Fruit fly (Drosophila melanogaster): ENCODE data around the gene CG11327.

CG11327 gene

DNA sequence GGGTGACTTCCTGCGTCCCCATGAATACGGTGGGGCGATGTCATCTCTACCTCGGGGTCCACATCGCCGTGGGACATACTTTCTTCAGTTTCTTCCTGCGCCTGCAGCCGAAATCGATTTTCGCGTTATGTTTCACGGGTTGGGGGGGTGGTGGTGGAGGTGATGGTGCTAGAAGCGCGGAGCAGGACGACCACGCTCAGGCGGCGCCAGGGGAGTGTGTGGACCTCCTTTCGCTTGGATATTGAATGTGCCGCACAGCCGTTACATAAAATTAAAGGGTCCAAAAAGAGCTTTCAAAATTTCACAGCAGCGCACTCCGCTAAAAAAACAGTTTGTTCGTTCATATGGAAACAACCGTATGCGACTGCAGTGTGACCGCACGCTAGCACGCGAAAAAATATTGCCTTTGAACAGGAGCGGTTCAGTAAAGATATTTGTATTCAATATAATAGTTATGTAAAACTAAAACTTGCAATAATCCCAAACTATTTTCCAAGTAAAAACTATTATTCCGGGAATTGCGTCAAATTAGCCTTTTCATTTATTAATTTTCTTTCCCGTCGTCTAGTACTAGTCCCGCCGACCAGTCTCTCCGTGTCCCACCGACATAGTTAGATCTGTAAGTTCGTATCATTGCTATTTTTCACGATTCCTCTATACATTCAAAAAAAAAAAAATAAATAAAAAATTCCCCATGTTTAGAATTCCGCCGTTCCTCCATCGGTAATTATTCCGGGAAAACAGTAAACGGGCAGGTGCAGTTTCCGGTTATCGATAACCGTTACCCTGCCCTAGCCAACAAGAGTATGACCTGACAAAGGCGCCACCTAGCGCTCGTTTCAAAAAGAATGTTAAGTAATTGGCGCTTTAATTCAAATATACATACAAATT is 2.3 kb downstream of the CG11327 start, which contains the start of gene Nhe3 (continued):
- TF ChIP-seq Lpt (GFP tag; optimal IDR thresholded peaks at IDR 0.05) (no peak), Eip75B (GFP tag; optimal IDR thresholded peaks at IDR 0.05) (peak; percentile 50), vri (GFP tag; optimal IDR thresholded peaks at IDR 0.05) (peak; percentile 63), Met (GFP tag; optimal IDR thresholded peaks at IDR 0.05) (peak; percentile 27), Blimp-1 (GFP tag; optimal IDR thresholded peaks at IDR 0.05) (peak; percentile 42), CG6276 (GFP tag; optimal IDR thresholded peaks at IDR 0.05) (no peak), achi (GFP tag; optimal IDR thresholded peaks at IDR 0.05) (no peak), net (GFP tag; optimal IDR thresholded peaks at IDR 0.05) (no peak), acj6 (GFP tag; optimal IDR thresholded peaks at IDR 0.05) (peak; percentile 82), CG6808 (GFP tag; optimal IDR thresholded peaks at IDR 0.05) (no peak)

DNA sequence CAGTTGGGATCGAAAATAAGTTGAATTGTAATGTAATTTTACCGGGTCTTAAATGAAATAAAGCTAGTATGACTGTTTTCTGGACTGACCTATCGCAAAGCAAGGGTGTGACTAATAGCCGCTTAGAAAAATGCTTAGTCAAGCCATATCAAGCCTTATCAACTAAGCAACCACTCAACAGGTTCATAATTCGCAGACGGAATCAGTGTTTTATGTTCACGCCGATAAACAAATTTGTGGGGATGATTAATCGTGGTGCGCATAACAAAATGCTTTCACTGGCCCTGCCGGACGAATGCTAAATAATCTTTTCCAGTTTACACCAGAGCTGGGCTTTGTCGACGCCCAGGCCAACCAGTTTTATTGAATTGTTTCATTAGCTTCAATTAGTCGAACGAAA is 3.6 kb downstream of the CG11327 start:
- TF ChIP-seq dac (GFP tag; optimal IDR thresholded peaks at IDR 0.05) (no peak), CG8632 (GFP tag; optimal IDR thresholded peaks at IDR 0.05) (no peak), CG31627 (GFP tag; optimal IDR thresholded peaks at IDR 0.05) (no peak), esn (GFP tag; optimal IDR thresholded peaks at IDR 0.05) (no peak), Hr38 (GFP tag; optimal IDR thresholded peaks at IDR 0.05) (no peak), Lpt (GFP tag; optimal IDR thresholded peaks at IDR 0.05) (no peak), cyc (GFP tag; optimal IDR thresholded peaks at IDR 0.05) (no peak), fkh (GFP tag; optimal IDR thresholded peaks at IDR 0.05) (peak; percentile 45)

DNA sequence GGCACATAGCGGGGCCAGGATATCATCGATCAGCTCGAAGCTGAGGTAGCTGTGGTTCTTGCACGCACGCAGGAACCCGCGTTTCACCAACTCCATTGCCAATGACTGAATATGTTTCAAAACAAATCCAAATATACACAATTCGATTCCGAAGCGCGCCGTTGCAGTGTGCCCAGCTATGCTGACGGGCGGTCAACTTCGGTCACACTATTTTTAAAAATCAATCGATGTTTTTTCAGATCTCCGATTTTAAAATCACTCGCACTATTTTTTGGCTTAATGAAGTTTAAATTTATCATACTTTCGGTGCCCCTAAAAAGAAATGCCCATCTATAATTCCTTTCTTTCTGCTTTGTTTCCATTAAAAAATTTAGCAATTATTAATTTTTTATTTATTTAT is 9.1 kb downstream of the CG11327 start, which contains the start of gene Nse1:
Gene Nse1, minus strand, starts transcription at position 173 of the 400 bp plus-strand sequence.
- TF ChIP-seq CG34406 (GFP tag; optimal IDR thresholded peaks at IDR 0.05) = no peak
- TF ChIP-seq Blimp-1 (GFP tag; optimal IDR thresholded peaks at IDR 0.05) = no peak
- TF ChIP-seq CG6792 (GFP tag; optimal IDR thresholded peaks at IDR 0.05) = no peak
- no peak for TF ChIP-seq CG32006 (GFP tag; optimal IDR thresholded peaks at IDR 0.05)

DNA sequence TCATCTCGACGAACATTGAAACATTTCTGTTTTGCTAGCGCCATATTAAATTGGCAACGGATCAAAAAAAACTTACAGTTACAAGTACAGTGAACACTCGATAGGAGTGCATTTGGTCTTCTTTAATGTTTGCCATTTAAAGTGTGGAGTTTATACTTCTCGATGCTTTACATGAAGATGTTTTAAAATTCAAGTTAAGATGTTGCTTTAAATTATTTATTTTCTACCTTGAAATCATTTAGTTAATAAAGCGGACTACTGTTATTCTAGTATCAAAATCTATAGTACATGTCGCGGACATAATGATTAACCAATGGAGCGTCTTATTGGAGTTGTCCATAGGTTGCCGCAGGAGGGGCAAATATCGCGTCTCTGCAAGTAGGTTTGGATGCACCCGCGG is 10.0 kb downstream of the CG11327 start, which contains the start of gene cort:
Gene cort, minus strand, starts transcription at position 101 of the 400 bp plus-strand sequence.
- no peak for TF ChIP-seq esn (GFP tag; optimal IDR thresholded peaks at IDR 0.05)
- TF ChIP-seq pdm3 (GFP tag; optimal IDR thresholded peaks at IDR 0.05) = no peak
- no peak for TF ChIP-seq fkh (GFP tag; optimal IDR thresholded peaks at IDR 0.05)
- TF ChIP-seq CG11902 (GFP tag; optimal IDR thresholded peaks at IDR 0.05) = no peak
- no peak for TF ChIP-seq CG32006 (GFP tag; optimal IDR thresholded peaks at IDR 0.05)
- TF ChIP-seq Eip78C (GFP tag) = no peak
- no peak for TF ChIP-seq Eip75B (GFP tag; optimal IDR thresholded peaks at IDR 0.05)
- no peak for TF ChIP-seq CG6163 (GFP tag; IDR thresholded peaks at IDR 0.05)
- TF ChIP-seq salr (GFP tag; optimal IDR thresholded peaks at IDR 0.05) = no peak
- TF ChIP-seq Met (GFP tag; optimal IDR thresholded peaks at IDR 0.05) = no peak
- no peak for TF ChIP-seq Eip93F (GFP tag; optimal IDR thresholded peaks at IDR 0.05)
- TF ChIP-seq lz (GFP tag; optimal IDR thresholded peaks at IDR 0.05) = no peak
- TF ChIP-seq CG11762 (GFP tag; optimal IDR thresholded peaks at IDR 0.05; ENCODE audit: insufficient read depth) = no peak

DNA sequence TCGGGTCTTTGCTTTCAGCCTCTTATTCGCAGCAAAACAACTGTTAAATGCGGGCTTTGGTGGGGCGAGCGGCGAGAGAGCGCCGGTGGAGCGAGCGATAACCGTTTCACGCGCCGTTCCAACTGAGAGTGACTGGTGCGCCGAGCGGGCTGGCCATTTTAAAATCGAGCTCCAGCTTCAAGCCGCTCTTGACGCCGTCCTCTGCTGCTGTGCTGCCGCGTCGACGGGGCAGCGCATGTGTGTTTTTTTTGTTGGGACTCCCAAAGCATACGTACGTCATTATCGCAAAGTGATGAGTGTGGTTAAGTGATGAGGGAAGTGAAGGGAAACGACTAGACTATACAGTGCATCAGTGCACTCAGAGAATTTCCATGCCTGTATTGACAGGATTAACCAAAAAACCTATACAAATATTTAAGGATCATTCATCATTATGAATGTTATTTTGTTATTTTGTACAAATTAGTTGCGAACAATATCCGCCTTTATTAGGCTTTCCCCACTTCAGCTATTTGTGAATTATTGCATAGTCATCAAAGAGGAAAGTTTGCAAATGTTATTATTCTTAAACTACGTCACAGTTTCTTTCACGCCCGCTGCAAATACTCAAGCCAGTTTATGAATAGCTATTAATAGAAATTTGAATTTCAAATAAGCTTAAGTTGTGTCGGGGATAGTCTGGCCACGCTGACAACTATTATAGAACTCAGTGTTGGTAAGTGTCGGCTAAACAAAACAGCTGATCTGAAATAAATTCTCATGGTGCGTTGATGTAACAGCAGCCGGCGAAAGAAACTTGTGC is 13.1 kb downstream of the CG11327 start, which contains the start of gene Spn27A:
Gene Spn27A, minus strand, starts transcription at position 137 of the 802 bp plus-strand sequence.
- no peak for TF ChIP-seq Met (GFP tag; optimal IDR thresholded peaks at IDR 0.05)
- TF ChIP-seq CG8119 (GFP tag; IDR thresholded peaks at IDR 0.05) = peak; percentile 73
- TF ChIP-seq CG31627 (GFP tag; optimal IDR thresholded peaks at IDR 0.05) = peak; percentile 72
- peak; percentile 68 for TF ChIP-seq cyc (GFP tag; optimal IDR thresholded peaks at IDR 0.05)
- peak; percentile 45 for TF ChIP-seq Ets21C (GFP tag; optimal IDR thresholded peaks at IDR 0.05)
- TF ChIP-seq Smox (GFP tag; optimal IDR thresholded peaks at IDR 0.05) = no peak
- peak; percentile 93 for TF ChIP-seq Eip78C (GFP tag)
- no peak for TF ChIP-seq salr (GFP tag; optimal IDR thresholded peaks at IDR 0.05)
- peak; percentile 73 for TF ChIP-seq CG6854 (GFP tag; optimal IDR thresholded peaks at IDR 0.05)
- no peak for TF ChIP-seq spab (GFP tag; optimal IDR thresholded peaks at IDR 0.05)
- peak; percentile 67 for TF ChIP-seq Sox15 (GFP tag; optimal IDR thresholded peaks at IDR 0.05)
- TF ChIP-seq CG3919 (GFP tag; optimal IDR thresholded peaks at IDR 0.05) = no peak
- no peak; the same call in 2 of the 3 replicates for TF ChIP-seq CG6163 (GFP tag; IDR thresholded peaks at IDR 0.05)
- TF ChIP-seq eg (GFP tag; IDR thresholded peaks at IDR 0.05) = peak; percentile 82
- TF ChIP-seq CG6808 (GFP tag; optimal IDR thresholded peaks at IDR 0.05) = no peak
- TF ChIP-seq fkh (GFP tag; optimal IDR thresholded peaks at IDR 0.05) = peak; percentile 33
- no peak for TF ChIP-seq Lpt (GFP tag; optimal IDR thresholded peaks at IDR 0.05)
- TF ChIP-seq CG11294 (GFP tag; IDR thresholded peaks at IDR 0.05) = peak; percentile 52; the same call in 1 of the 2 replicates
- TF ChIP-seq CG32006 (GFP tag; optimal IDR thresholded peaks at IDR 0.05) = no peak
- TF ChIP-seq fd85E (GFP tag; optimal IDR thresholded peaks at IDR 0.05) = peak; percentile 16
- peak; percentile 49 for TF ChIP-seq CG8319 (GFP tag; optimal IDR thresholded peaks at IDR 0.05)
